Fruit fly (Drosophila melanogaster) whole organism: ENCODE data around the gene endos.

ENCODE experiments used
- CG8478 ChIP-seq: fragments of >200 bp; optimal IDR thresholded peaks from 2 replicates; lab custom pipeline; 2018; ENCODE audit warnings: inconsistent platforms
- Dll ChIP-seq: fragments of >200 bp; optimal IDR thresholded peaks from 2 replicates; lab custom pipeline; 2017
- EcR ChIP-seq, 2 experiments: fragments of >200 bp; optimal IDR thresholded peaks; 2 replicates each; lab custom pipeline; 2017; ENCODE audit warnings: missing biosample characterization in 2 of 2, missing genetic modification characterization in 2 of 2, missing genetic modification reagents in 2 of 2
- pan ChIP-seq: fragments of >200 bp; optimal IDR thresholded peaks from 2 replicates; lab custom pipeline; 2017
- psq ChIP-seq: fragments of >200 bp; optimal IDR thresholded peaks from 2 replicates; lab custom pipeline; 2017
- usp ChIP-seq: fragments of >200 bp; optimal IDR thresholded peaks from 2 replicates; lab custom pipeline; 2017; ENCODE audit warnings: missing biosample characterization, missing genetic modification characterization, mixed read lengths

Gene endos

dm6 chr3L:14028485-14029384, 2.8 kb downstream of the endos start, which contains the start of gene Ptip:
Gene Ptip (minus strand): TSS chr3L:14029121.
- TF ChIP-seq Dll (lab: Kevin White, UChicago) (peak; percentile 28), EcR (GFP tag; optimal IDR thresholded peaks at IDR 0.05; lab: Kevin White, UChicago) (no peak)

DNA sequence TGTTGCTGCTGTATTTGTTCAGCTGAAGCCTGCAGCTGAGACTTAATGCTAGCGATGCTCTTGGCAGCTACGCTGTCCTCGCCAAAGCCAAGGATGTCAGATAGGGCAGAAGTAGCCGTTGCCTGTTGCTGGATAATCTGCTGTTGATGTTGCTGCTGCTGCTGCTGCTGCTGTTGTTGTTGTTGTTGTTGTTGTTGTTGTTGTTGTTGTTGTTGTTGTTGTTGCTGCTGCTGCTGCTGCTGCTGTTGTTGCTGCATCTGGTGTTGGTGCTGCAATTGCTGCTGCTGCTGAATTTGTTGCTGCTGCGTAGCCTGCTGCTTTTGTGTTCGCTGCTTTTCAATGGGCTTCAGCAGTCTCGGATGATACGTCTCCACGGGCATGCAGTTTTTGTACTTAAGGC, 4.0 kb downstream of the endos start:
- TF ChIP-seq CG8478 (lab: Kevin White, UChicago) (no peak), EcR (GFP tag; optimal IDR thresholded peaks at IDR 0.05; lab: Kevin White, UChicago) (no peak), usp (GFP tag; lab: Kevin White, UChicago) (no peak), Dll (lab: Kevin White, UChicago) (no peak), psq (lab: Kevin White, UChicago) (no peak), pan (lab: Kevin White, UChicago) (no peak)

DNA sequence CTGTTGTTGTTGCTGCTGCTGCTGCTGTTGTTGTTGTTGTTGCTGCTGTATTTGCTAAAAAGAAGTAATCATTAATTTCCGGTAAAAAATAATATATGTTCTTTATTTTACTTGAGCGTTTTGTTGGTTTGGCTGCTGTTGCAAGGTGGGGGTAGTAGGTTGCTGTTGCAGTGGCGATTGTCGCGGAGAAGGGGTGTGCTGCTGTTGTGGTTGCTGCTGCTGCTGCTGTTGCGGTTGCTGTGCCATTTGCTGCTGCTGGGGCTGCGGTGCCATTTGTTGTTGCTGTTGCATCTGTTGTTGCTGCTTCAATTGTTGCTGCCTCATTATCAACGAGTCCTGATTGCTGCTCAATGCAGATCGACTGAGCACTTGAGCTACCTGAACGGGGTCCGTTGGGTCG, 5.8 kb downstream of the endos start:
- TF ChIP-seq usp (GFP tag; lab: Kevin White, UChicago): no peak
- no peak for TF ChIP-seq Dll (lab: Kevin White, UChicago)
- no peak for TF ChIP-seq CG8478 (lab: Kevin White, UChicago)
- TF ChIP-seq pan (lab: Kevin White, UChicago): no peak

dm6 chr3L:14006704-14007126, 24.8 kb downstream of the endos start:
- TF ChIP-seq EcR (GFP tag; optimal IDR thresholded peaks at IDR 0.05; lab: Kevin White, UChicago) (no peak), Dll (lab: Kevin White, UChicago) (no peak), usp (GFP tag; lab: Kevin White, UChicago) (no peak), psq (lab: Kevin White, UChicago) (no peak), CG8478 (lab: Kevin White, UChicago) (no peak), pan (lab: Kevin White, UChicago) (no peak)

DNA sequence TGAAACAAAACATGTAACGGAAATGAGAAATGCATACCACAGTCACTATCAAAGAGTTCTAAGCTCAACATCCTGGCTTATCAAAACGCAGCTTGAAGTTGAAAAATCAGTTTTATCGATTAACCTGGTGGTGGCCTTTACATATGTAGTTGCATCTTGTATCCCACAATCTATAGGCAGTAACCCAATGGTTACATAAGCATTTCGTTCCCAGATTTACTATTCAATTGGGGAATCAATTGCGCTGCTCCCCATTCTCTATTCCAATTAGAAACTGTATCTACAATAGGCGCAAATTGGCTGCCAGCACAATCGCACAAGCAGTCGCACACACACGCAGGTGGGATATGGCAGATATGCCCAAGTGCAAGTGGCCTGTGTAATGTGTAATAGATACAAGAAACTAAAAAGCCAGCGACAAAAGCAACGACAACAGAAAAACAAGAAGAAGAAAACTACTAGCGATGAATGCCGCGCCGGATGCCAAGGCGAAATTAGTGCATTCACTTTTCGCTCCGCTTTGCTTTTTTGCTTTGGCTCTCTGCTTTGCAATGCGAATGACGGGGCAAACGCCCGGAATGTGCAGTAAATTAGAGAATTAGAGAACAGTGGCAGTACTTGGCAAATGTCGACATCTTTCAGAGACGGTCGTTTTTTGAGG, 25.7 kb downstream of the endos start:
- no peak for TF ChIP-seq psq (lab: Kevin White, UChicago)
- no peak for TF ChIP-seq usp (GFP tag; lab: Kevin White, UChicago)
- no peak for TF ChIP-seq EcR (GFP tag; optimal IDR thresholded peaks at IDR 0.05; lab: Kevin White, UChicago)
- no peak for TF ChIP-seq pan (lab: Kevin White, UChicago)
- no peak for TF ChIP-seq Dll (lab: Kevin White, UChicago)
- no peak for TF ChIP-seq CG8478 (lab: Kevin White, UChicago)

DNA sequence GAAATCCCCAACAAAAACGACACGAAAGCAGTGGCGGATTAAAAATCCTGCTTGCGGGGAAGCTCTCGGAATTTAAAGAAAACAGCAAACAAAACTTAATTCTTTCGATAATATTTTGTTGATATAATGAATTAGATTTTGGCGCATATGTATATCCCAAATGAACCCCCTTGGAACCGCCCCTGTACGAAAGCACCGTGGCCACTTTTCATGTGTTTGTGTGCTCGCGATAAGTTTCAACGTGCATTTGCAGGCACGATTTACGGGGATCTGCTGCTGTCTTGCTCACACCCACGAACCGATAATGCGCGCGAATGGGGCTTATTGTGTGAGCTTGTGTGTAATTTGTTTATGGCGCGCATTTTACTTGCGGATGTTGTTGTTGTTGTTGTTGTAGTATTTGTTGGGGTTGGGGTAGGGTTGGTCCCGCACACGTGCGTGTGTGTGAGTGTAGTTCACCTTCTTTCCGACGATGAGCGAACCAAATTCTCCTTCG, 26.5 kb downstream of the endos start:
- TF ChIP-seq CG8478 (lab: Kevin White, UChicago): peak; percentile 39
- TF ChIP-seq usp (GFP tag; lab: Kevin White, UChicago): no peak

- TF ChIP-seq Dll (lab: Kevin White, UChicago) (no peak), psq (lab: Kevin White, UChicago) (peak; percentile 78)
These were observed 27.5 kb downstream of the endos start for dm6 chr3L:14004041-14004407.

- TF ChIP-seq EcR (GFP tag; optimal IDR thresholded peaks at IDR 0.05; lab: Kevin White, UChicago): no peak
- no peak for TF ChIP-seq Dll (lab: Kevin White, UChicago)
- no peak for TF ChIP-seq usp (GFP tag; lab: Kevin White, UChicago)
- no peak for TF ChIP-seq pan (lab: Kevin White, UChicago)
- TF ChIP-seq psq (lab: Kevin White, UChicago): no peak
- TF ChIP-seq CG8478 (lab: Kevin White, UChicago): no peak
These were observed 28.0 kb downstream of the endos start for dm6 chr3L:14003297-14004040.

- TF ChIP-seq EcR (GFP tag; optimal IDR thresholded peaks at IDR 0.05; lab: Kevin White, UChicago): no peak
- no peak for TF ChIP-seq Dll (lab: Kevin White, UChicago)
- no peak for TF ChIP-seq pan (lab: Kevin White, UChicago)
- no peak for TF ChIP-seq usp (GFP tag; lab: Kevin White, UChicago)
- peak; percentile 87 for TF ChIP-seq CG8478 (lab: Kevin White, UChicago)
- TF ChIP-seq psq (lab: Kevin White, UChicago): peak; percentile 43
These were observed 28.9 kb downstream of the endos start for dm6 chr3L:14002524-14003135.

- TF ChIP-seq usp (GFP tag; lab: Kevin White, UChicago): no peak
- TF ChIP-seq CG8478 (lab: Kevin White, UChicago): peak; percentile 68
These were observed 29.6 kb downstream of the endos start, which contains the start of the genes Nprl3 and upSET for dm6 chr3L:14001658-14002523. Gene Nprl3 (minus strand): TSS chr3L:14001880. Gene upSET (plus strand): TSS chr3L:14002127.
